Worm (Caenorhabditis elegans) whole organism, L3 larva: ENCODE measurements around the gene klp-12.

Experiments
- ZK546.5 ChIP-seq: sonication (generic microtip); optimal IDR thresholded peaks from 2 replicates; lab custom pipeline; 2017; ENCODE audit warnings: missing biosample characterization, missing genetic modification characterization
- aly-2 ChIP-seq: fragments of 150-350 bp; optimal IDR thresholded peaks from 2 replicates; lab custom pipeline; 2014; ENCODE audit warnings: missing biosample characterization, missing genetic modification characterization
- ama-1 ChIP-seq: fragments of 150-350 bp; optimal IDR thresholded peaks from 2 replicates; lab custom pipeline; 2018
- ceh-16 ChIP-seq: sonication (generic microtip); optimal IDR thresholded peaks from 2 replicates; lab custom pipeline; 2017; ENCODE audit warnings: missing biosample characterization, missing genetic modification characterization
- ceh-28 ChIP-seq: fragments of 150-350 bp; optimal IDR thresholded peaks from 2 replicates; lab custom pipeline; 2014; ENCODE audit warnings: missing biosample characterization, missing genetic modification reagents, missing genetic modification characterization
- ceh-82 ChIP-seq: fragments of 150-350 bp; optimal IDR thresholded peaks from 2 replicates; lab custom pipeline; 2014; ENCODE audit warnings: missing biosample characterization, missing genetic modification characterization
- ceh-9 ChIP-seq: sonication (generic microtip); optimal IDR thresholded peaks from 2 replicates; lab custom pipeline; 2018; ENCODE audit warnings: missing biosample characterization, missing genetic modification characterization
- egl-5 ChIP-seq: fragments of 150-350 bp; optimal IDR thresholded peaks from 2 replicates; lab custom pipeline; 2017; ENCODE audit warnings: missing biosample characterization, missing genetic modification reagents, missing genetic modification characterization, inconsistent platforms
- elt-2 ChIP-seq: sonication (generic microtip); optimal IDR thresholded peaks from 2 replicates; lab custom pipeline; 2016; ENCODE audit warnings: missing genetic modification reagents, mild to moderate bottlenecking, missing genetic modification characterization, missing compliant biosample characterization
- fkh-10 ChIP-seq: sonication (generic microtip); optimal IDR thresholded peaks from 2 replicates; lab custom pipeline; 2017; ENCODE audit warnings: missing biosample characterization, missing genetic modification reagents, missing genetic modification characterization
- fkh-2 ChIP-seq: fragments of 150-350 bp; optimal IDR thresholded peaks from 2 replicates; lab custom pipeline; 2014; ENCODE audit warnings: missing biosample characterization, missing genetic modification reagents, missing genetic modification characterization
- fos-1 ChIP-seq: fragments of 150-350 bp; optimal IDR thresholded peaks from 2 replicates; lab custom pipeline; 2014; ENCODE audit warnings: missing biosample characterization, missing genetic modification characterization
- hmg-11 ChIP-seq: sonication (generic microtip); optimal IDR thresholded peaks from 2 replicates; lab custom pipeline; 2016; ENCODE audit warnings: missing genetic modification characterization, missing compliant biosample characterization
- jun-1 ChIP-seq: fragments of 150-350 bp; optimal IDR thresholded peaks from 2 replicates; lab custom pipeline; 2014; ENCODE audit warnings: missing biosample characterization, missing genetic modification reagents, missing genetic modification characterization
- lin-15B ChIP-seq: fragments of 150-350 bp; optimal IDR thresholded peaks from 2 replicates; lab custom pipeline; 2014; ENCODE audit warnings: missing biosample characterization, missing genetic modification characterization
- lin-39 ChIP-seq: fragments of 150-350 bp; optimal IDR thresholded peaks from 2 replicates; lab custom pipeline; 2018; ENCODE audit warnings: missing biosample characterization, missing genetic modification reagents, missing genetic modification characterization
- lsy-12 ChIP-seq: sonication (generic microtip); optimal IDR thresholded peaks from 2 replicates; lab custom pipeline; 2016; ENCODE audit warnings: mild to moderate bottlenecking, missing genetic modification characterization, missing compliant biosample characterization
- mdl-1 ChIP-seq: fragments of 150-350 bp; optimal IDR thresholded peaks from 2 replicates; lab custom pipeline; 2014; ENCODE audit warnings: missing biosample characterization, missing genetic modification characterization
- mml-1 ChIP-seq: fragments of 150-350 bp; sonication (generic microtip); optimal IDR thresholded peaks from 3 replicates; lab custom pipeline; 2014; ENCODE audit warnings: missing biosample characterization, missing genetic modification characterization
- nfya-1 ChIP-seq: sonication (generic microtip); optimal IDR thresholded peaks from 2 replicates; lab custom pipeline; 2017; ENCODE audit warnings: missing genetic modification characterization, mild to moderate bottlenecking, missing compliant biosample characterization, antibody characterized with exemption, moderate library complexity; ENCODE audit not compliant: insufficient read depth
- nhr-11 ChIP-seq: fragments of 150-350 bp; optimal IDR thresholded peaks from 2 replicates; lab custom pipeline; 2014; ENCODE audit warnings: missing biosample characterization, missing genetic modification characterization
- nhr-12 ChIP-seq: fragments of 150-350 bp; optimal IDR thresholded peaks from 2 replicates; lab custom pipeline; 2014; ENCODE audit warnings: missing biosample characterization, missing genetic modification characterization
- nhr-23 ChIP-seq: fragments of 150-350 bp; optimal IDR thresholded peaks from 2 replicates; lab custom pipeline; 2014; ENCODE audit warnings: missing biosample characterization, missing genetic modification reagents, missing genetic modification characterization
- nhr-25 ChIP-seq: sonication (generic microtip); optimal IDR thresholded peaks from 2 replicates; lab custom pipeline; 2017; ENCODE audit warnings: missing biosample characterization, missing genetic modification characterization
- nhr-76 ChIP-seq: fragments of 150-350 bp; sonication (generic microtip); optimal IDR thresholded peaks from 5 replicates; lab custom pipeline; 2014; ENCODE audit warnings: missing biosample characterization, missing genetic modification characterization
- nhr-77 ChIP-seq: fragments of 150-350 bp; optimal IDR thresholded peaks from 2 replicates; lab custom pipeline; 2014; ENCODE audit warnings: missing biosample characterization, missing genetic modification characterization
- pha-4 ChIP-seq: fragments of 150-350 bp; optimal IDR thresholded peaks from 2 replicates; lab custom pipeline; 2014; ENCODE audit warnings: missing biosample characterization, missing genetic modification reagents, missing genetic modification characterization
- pqm-1 ChIP-seq: fragments of 150-350 bp; optimal IDR thresholded peaks from 2 replicates; lab custom pipeline; 2017; ENCODE audit warnings: missing biosample characterization, missing genetic modification characterization, inconsistent platforms
- sea-2 ChIP-seq: fragments of 150-350 bp; sonication (generic microtip); optimal IDR thresholded peaks from 4 replicates; lab custom pipeline; 2014; ENCODE audit warnings: missing biosample characterization, missing genetic modification reagents, missing genetic modification characterization
- unc-39 ChIP-seq: sonication (generic microtip); optimal IDR thresholded peaks from 4 replicates; lab custom pipeline; 2017; ENCODE audit warnings: missing biosample characterization, missing genetic modification characterization
- unc-62 ChIP-seq: fragments of 150-350 bp; sonication (generic microtip); optimal IDR thresholded peaks from 4 replicates; lab custom pipeline; 2014; ENCODE audit warnings: missing biosample characterization, missing genetic modification reagents, missing genetic modification characterization
- zag-1 ChIP-seq: fragments of 150-350 bp; optimal IDR thresholded peaks from 2 replicates; lab custom pipeline; 2014; ENCODE audit warnings: missing biosample characterization, missing genetic modification characterization

Gene klp-12

DNA sequence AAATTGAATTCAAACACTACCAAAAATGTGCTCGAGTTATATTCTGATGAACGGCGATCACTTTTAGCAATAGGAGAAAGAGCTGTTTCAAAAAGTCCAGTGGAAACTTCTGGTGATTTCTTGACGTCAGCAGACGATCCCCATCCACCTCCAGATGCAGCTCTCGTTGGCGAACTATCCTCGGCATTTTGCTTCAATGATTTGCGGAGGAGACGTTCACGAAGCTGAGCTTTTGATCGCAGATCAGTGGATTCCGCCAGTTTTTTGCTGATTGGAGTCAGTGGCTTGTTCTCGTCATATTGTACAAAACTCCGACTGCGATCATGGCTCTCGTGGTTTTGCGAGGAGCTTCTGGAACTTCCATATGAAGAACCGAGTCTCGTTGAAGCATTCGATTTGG is 23.5 kb downstream of the klp-12 start:
- TF ChIP-seq unc-39 (tag; lab: Kevin White, UChicago) (no peak), nhr-23 (tag; lab: Kevin White, UChicago) (no peak), egl-5 (tag; lab: Kevin White, UChicago) (no peak), nhr-76 (tag; lab: Kevin White, UChicago) (no peak), fos-1 (tag; lab: Kevin White, UChicago) (no peak), jun-1 (tag; lab: Kevin White, UChicago) (no peak), lin-39 (no peak), fkh-2 (tag; lab: Kevin White, UChicago) (no peak), ama-1 (no peak), nfya-1 (tag; lab: Kevin White, UChicago) (no peak)

DNA sequence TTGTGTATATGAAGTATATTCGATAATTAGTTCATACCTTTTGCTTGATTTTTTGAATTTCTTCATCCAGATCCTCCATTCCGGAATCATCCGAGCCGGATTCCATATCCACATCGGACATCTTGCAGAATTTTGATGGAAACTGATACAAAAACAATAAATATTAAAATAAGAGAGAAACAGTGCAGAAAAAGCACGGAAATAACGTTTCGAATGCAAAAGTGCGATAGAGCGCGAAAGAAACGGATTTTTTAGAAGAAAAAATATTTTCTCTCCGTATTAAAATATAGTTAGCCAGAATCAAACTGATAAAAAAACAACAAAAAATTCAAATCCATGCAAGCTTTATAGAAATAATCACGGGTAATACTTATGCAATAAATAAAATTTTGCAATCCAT is 26.9 kb downstream of the klp-12 start, which contains the start of gene sart-3:
Gene sart-3, minus strand, starts transcription at position 219 of the 400 bp plus-strand sequence.
- TF ChIP-seq lin-15B (tag; lab: Kevin White, UChicago) = peak; percentile 24
- TF ChIP-seq zag-1 (tag; lab: Kevin White, UChicago) = no peak
- TF ChIP-seq mml-1 (tag; lab: Kevin White, UChicago) = no peak
- TF ChIP-seq fos-1 (tag; lab: Kevin White, UChicago) = no peak
- TF ChIP-seq nhr-11 (tag; lab: Kevin White, UChicago) = no peak
- TF ChIP-seq ceh-28 (tag; lab: Kevin White, UChicago) = no peak
- TF ChIP-seq nhr-76 (tag; lab: Kevin White, UChicago) = no peak
- TF ChIP-seq nhr-25 (tag; lab: Kevin White, UChicago) = no peak
- TF ChIP-seq ceh-82 = no peak
- TF ChIP-seq pha-4 (tag; lab: Kevin White, UChicago) = peak; percentile 43
- no peak for TF ChIP-seq fkh-10 (GFP tag; lab: Kevin White, UChicago)
- TF ChIP-seq nhr-77 (tag; lab: Kevin White, UChicago) = no peak
- TF ChIP-seq nhr-12 (tag; lab: Kevin White, UChicago) = no peak
- no peak for TF ChIP-seq lsy-12 (tag; lab: Kevin White, UChicago)
- no peak for TF ChIP-seq unc-39 (tag; lab: Kevin White, UChicago)

DNA sequence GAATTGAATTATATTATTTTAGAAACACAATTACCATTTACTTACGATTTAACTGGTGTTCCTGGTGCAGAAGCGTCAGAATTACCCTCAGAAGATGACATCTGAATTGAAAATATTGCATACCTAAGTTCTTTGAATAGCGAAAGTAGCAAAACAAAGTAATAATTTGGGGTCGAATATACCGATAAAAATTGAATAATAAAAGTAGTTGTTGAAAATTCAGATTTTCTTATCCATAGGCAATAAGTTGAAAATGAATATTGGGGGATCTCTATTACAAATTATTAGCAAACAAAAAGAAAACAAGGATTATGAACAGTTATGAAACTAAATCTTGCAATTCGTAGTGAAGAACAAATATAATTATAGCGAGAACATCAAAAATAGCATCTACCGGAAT is 30.4 kb downstream of the klp-12 start, which contains the start of gene leo-1:
Gene leo-1, minus strand, starts transcription at position 101 of the 400 bp plus-strand sequence.
- TF ChIP-seq elt-2 (tag; lab: Kevin White, UChicago) = no peak
- no peak for TF ChIP-seq pha-4 (tag; lab: Kevin White, UChicago)
- TF ChIP-seq lin-15B (tag; lab: Kevin White, UChicago) = no peak
- no peak for TF ChIP-seq ZK546.5
- TF ChIP-seq pqm-1 (tag; lab: Kevin White, UChicago) = no peak
- no peak for TF ChIP-seq ceh-16 (tag; lab: Kevin White, UChicago)
- no peak for TF ChIP-seq nhr-25 (tag; lab: Kevin White, UChicago)
- TF ChIP-seq unc-62 = no peak
- TF ChIP-seq aly-2 (tag; lab: Kevin White, UChicago) = no peak
- no peak for TF ChIP-seq sea-2 (GFP tag; lab: Kevin White, UChicago)
- no peak for TF ChIP-seq egl-5 (tag; lab: Kevin White, UChicago)
- TF ChIP-seq nhr-23 (tag; lab: Kevin White, UChicago) = no peak
- TF ChIP-seq fkh-2 (tag; lab: Kevin White, UChicago) = no peak
- no peak for TF ChIP-seq mdl-1 (tag; lab: Kevin White, UChicago)
- no peak for TF ChIP-seq fkh-10 (GFP tag; lab: Kevin White, UChicago)
- TF ChIP-seq hmg-11 (tag; lab: Kevin White, UChicago) = no peak
- no peak for TF ChIP-seq nfya-1 (tag; lab: Kevin White, UChicago)

DNA sequence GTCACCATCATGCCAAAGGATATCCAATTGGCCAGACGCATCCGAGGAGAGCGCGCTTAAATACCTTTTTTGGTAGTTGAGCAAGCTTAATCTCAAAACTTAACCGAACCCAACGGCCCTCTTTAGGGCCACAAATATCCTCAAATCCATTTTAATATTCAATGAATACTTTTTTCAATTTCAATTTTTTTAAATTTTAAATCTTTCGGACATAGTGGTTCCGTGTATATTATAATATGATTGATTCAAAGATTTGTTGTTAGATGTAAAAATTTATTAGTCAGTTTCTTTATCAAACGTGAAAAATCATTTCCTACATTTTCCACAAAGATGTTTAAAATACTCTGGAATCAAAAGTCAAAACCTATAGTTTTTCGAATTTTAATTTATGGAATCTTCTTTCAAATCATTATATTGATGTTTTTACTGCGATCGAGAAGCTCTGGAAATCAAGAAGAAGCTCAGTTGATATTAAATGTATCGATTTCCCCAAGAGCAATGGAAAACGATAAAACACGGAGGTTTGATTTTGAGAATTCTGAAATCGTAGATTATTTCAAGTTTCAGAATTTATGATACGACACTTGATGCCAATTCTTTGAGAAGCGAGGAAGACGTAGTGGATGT is 32.6 kb downstream of the klp-12 start, which contains the start of gene B0035.21:
Gene B0035.21, plus strand, starts transcription at position 322 of the 627 bp plus-strand sequence.
- TF ChIP-seq nfya-1 (tag; lab: Kevin White, UChicago) (no peak), aly-2 (tag; lab: Kevin White, UChicago) (no peak), ceh-9 (tag; lab: Kevin White, UChicago) (no peak), fkh-2 (tag; lab: Kevin White, UChicago) (no peak), nhr-11 (tag; lab: Kevin White, UChicago) (no peak), nhr-25 (tag; lab: Kevin White, UChicago) (no peak), mdl-1 (tag; lab: Kevin White, UChicago) (no peak), lin-39 (no peak)
